Fruit fly (Drosophila melanogaster): ENCODE results near the gene cDIP.

The cDIP gene

dm6 chr3R:21204500-21205167 is 43.7 kb upstream of the cDIP start (continued):
- TF ChIP-seq schlank (tag; optimal IDR thresholded peaks at IDR 0.05), result no peak
- peak; percentile 9; the same call in 1 of the 2 replicates for TF ChIP-seq Adf1 (GFP tag; IDR thresholded peaks at IDR 0.05)
- TF ChIP-seq fd3F (GFP tag; optimal IDR thresholded peaks at IDR 0.05), result peak; percentile 58
- no peak for TF ChIP-seq CG7928 (GFP tag; optimal IDR thresholded peaks at IDR 0.05)
- peak; percentile 63 for TF ChIP-seq CG10462 (GFP tag; optimal IDR thresholded peaks at IDR 0.05)
- no peak for TF ChIP-seq gsb (GFP tag; IDR thresholded peaks at IDR 0.05)
- no peak for TF ChIP-seq CG14965 (GFP tag; optimal IDR thresholded peaks at IDR 0.05; ENCODE audit: borderline replicate concordance)
- TF ChIP-seq CG10654 (GFP tag; optimal IDR thresholded peaks at IDR 0.05), result peak; percentile 67
- TF ChIP-seq Camta (GFP tag; optimal IDR thresholded peaks at IDR 0.05), result peak; percentile 88
- TF ChIP-seq CG7839 (tag; optimal IDR thresholded peaks at IDR 0.05), result peak; percentile 89
- TF ChIP-seq pan (optimal IDR thresholded peaks at IDR 0.05), result no peak
- TF ChIP-seq pan (GFP tag; optimal IDR thresholded peaks at IDR 0.05 in 1 of 2, IDR thresholded peaks at IDR 0.05 in 1 of 2), result peak in 1 of 2 experiments; percentile 86
- TF ChIP-seq pros (GFP tag; optimal IDR thresholded peaks at IDR 0.05), result no peak
- peak; percentile 86 for TF ChIP-seq CG17186 (GFP tag; optimal IDR thresholded peaks at IDR 0.05)
- TF ChIP-seq Sin3A (optimal IDR thresholded peaks at IDR 0.05), result no peak
- peak; percentile 80 for TF ChIP-seq E2f1 (GFP tag; IDR thresholded peaks at IDR 0.05)
- peak; percentile 60 for TF ChIP-seq esg (GFP tag; conservative IDR thresholded peaks at IDR 0.05)
- TF ChIP-seq Neu2 (GFP tag; optimal IDR thresholded peaks at IDR 0.05; ENCODE audit: borderline replicate concordance), result no peak
- peak; percentile 78 for TF ChIP-seq tx (GFP tag; optimal IDR thresholded peaks at IDR 0.05)
- TF ChIP-seq CG1792 (GFP tag; optimal IDR thresholded peaks at IDR 0.05), result peak; percentile 83
- peak; percentile 51; the same call in 1 of the 2 replicates for TF ChIP-seq Atf6 (GFP tag; IDR thresholded peaks at IDR 0.05)
- TF ChIP-seq CG12942 (GFP tag; optimal IDR thresholded peaks at IDR 0.05), result peak; percentile 60
- peak; percentile 46; the same call in 1 of the 2 replicates for TF ChIP-seq CG4404 (GFP tag; IDR thresholded peaks at IDR 0.05)
- TF ChIP-seq sens (GFP tag), result peak; percentile 99
- TF ChIP-seq pum (GFP tag; optimal IDR thresholded peaks at IDR 0.05), result peak; percentile 82
- no peak for TF ChIP-seq CG1832 (GFP tag; optimal IDR thresholded peaks at IDR 0.05)
- peak; percentile 69 for TF ChIP-seq fu2 (GFP tag; optimal IDR thresholded peaks at IDR 0.05)
- peak; percentile 65 for TF ChIP-seq CG10431 (GFP tag; optimal IDR thresholded peaks at IDR 0.05)
- no peak for TF ChIP-seq Lpt (GFP tag; optimal IDR thresholded peaks at IDR 0.05)
- TF ChIP-seq CG13894 (tag; optimal IDR thresholded peaks at IDR 0.05), result peak; percentile 9
- peak; percentile 86 for TF ChIP-seq gsb-n (tag; optimal IDR thresholded peaks at IDR 0.05)
- TF ChIP-seq Pdp1 (GFP tag; optimal IDR thresholded peaks at IDR 0.05), result peak; percentile 81 to 88
- peak; percentile 72 for TF ChIP-seq CG13624 (GFP tag; optimal IDR thresholded peaks at IDR 0.05)
- peak; percentile 50 for TF ChIP-seq Dek (tag; optimal IDR thresholded peaks at IDR 0.05)
- TF ChIP-seq CG17361 (GFP tag; IDR thresholded peaks at IDR 0.05), result peak; percentile 95
- peak; percentile 82 for TF ChIP-seq D19B (GFP tag; optimal IDR thresholded peaks at IDR 0.05)
- TF ChIP-seq CG13123 (GFP tag; optimal IDR thresholded peaks at IDR 0.05), result peak; percentile 34
- peak; percentile 61 for TF ChIP-seq CG17328 (GFP tag; IDR thresholded peaks at IDR 0.05)
- peak; percentile 77 for TF ChIP-seq ase (GFP tag; IDR thresholded peaks at IDR 0.05)
- peak; percentile 80 for TF ChIP-seq Abd-B (GFP tag; optimal IDR thresholded peaks at IDR 0.05)
- peak; percentile 66 for TF ChIP-seq H2.0 (GFP tag; IDR thresholded peaks at IDR 0.05)
- TF ChIP-seq B-H1 (GFP tag; IDR thresholded peaks at IDR 0.05), result peak; percentile 53; the same call in 2 of the 3 replicates
- TF ChIP-seq Dip3 (GFP tag; optimal IDR thresholded peaks at IDR 0.05), result peak; percentile 41
- TF ChIP-seq nmo (GFP tag; optimal IDR thresholded peaks at IDR 0.05), result peak; percentile 94
- TF ChIP-seq ftz-f1 (GFP tag; optimal IDR thresholded peaks at IDR 0.05), result no peak
- peak; percentile 81 for TF ChIP-seq dm (GFP tag; optimal IDR thresholded peaks at IDR 0.05)
- TF ChIP-seq HmgZ (tag; optimal IDR thresholded peaks at IDR 0.05), result peak; percentile 29
- TF ChIP-seq CG14014 (GFP tag; IDR thresholded peaks at IDR 0.05), result peak; percentile 36; the same call in 1 of the 2 replicates
- TF ChIP-seq CG12104 (GFP tag; optimal IDR thresholded peaks at IDR 0.05), result peak; percentile 81
- peak; percentile 28; the same call in 1 of the 2 replicates for TF ChIP-seq CG6272 (GFP tag; IDR thresholded peaks at IDR 0.05)
- peak; percentile 71 for TF ChIP-seq CG8359 (GFP tag; optimal IDR thresholded peaks at IDR 0.05; ENCODE audit: borderline replicate concordance)

All from whole organism, embryonic.